Worm (Caenorhabditis elegans) whole organism, young adult: ENCODE measurements around the gene eif-3.F.
A peak's percentile ranks its signal among the peaks of the same experiment; 100 is the strongest.

ENCODE experiments used
- B0261.1 ChIP-seq: sonication (generic microtip); optimal IDR thresholded peaks from 2 replicates; lab custom pipeline; 2016; ENCODE audit warnings: mild to moderate bottlenecking, missing genetic modification characterization, moderate library complexity, missing compliant biosample characterization
- D2030.7 ChIP-seq: fragments of 200-800 bp; sonication (Bioruptor generic); IDR thresholded peaks from 2 replicates; pipeline ENCODE4 v1.3.6; 2022; ENCODE audit warnings: missing genetic modification reagents, missing genetic modification characterization, missing compliant biosample characterization
- F33H1.4 ChIP-seq: fragments of 200-800 bp; sonication (Bioruptor generic); IDR thresholded peaks from 2 replicates; pipeline ENCODE4 v1.3.6; 2022; ENCODE audit warnings: missing genetic modification reagents, missing genetic modification characterization, missing compliant biosample characterization
- F57A8.1 ChIP-seq: fragments of 200-800 bp; sonication (Bioruptor generic); optimal IDR thresholded peaks from 2 replicates; lab custom pipeline; 2018; ENCODE audit warnings: mild to moderate bottlenecking, missing genetic modification characterization, moderate library complexity, missing compliant biosample characterization
- Y67H2A.10 ChIP-seq: fragments of 200-800 bp; sonication (Bioruptor generic); conservative IDR thresholded peaks from 2 replicates; pipeline ENCODE4 v1.3.6; 2022; ENCODE audit warnings: missing genetic modification reagents, missing genetic modification characterization, missing compliant biosample characterization
- aptf-2 ChIP-seq: fragments of 200-800 bp; sonication (Bioruptor generic); conservative IDR thresholded peaks from 2 replicates; pipeline ENCODE4 v1.3.6; 2022; ENCODE audit warnings: missing genetic modification reagents, missing genetic modification characterization, missing compliant biosample characterization
- athp-1 ChIP-seq: sonication (generic microtip); optimal IDR thresholded peaks from 2 replicates; lab custom pipeline; 2017; ENCODE audit warnings: mild to moderate bottlenecking, missing genetic modification characterization, missing compliant biosample characterization
- ceh-58 ChIP-seq: fragments of 200-800 bp; sonication (Bioruptor generic); IDR thresholded peaks from 2 replicates; pipeline ENCODE4 v1.3.6; 2022; ENCODE audit warnings: missing genetic modification characterization, missing compliant biosample characterization
- ceh-91 ChIP-seq: fragments of 200-800 bp; sonication (Bioruptor generic); IDR thresholded peaks from 2 replicates; pipeline ENCODE4 v1.3.6; 2022; ENCODE audit warnings: missing genetic modification reagents, missing genetic modification characterization, missing compliant biosample characterization
- dox-1 ChIP-seq: fragments of 200-800 bp; sonication (Bioruptor generic); IDR thresholded peaks from 2 replicates; pipeline ENCODE4 v1.3.6; 2022; ENCODE audit warnings: missing genetic modification reagents, missing genetic modification characterization, missing compliant biosample characterization
- dpl-1 ChIP-seq: fragments of 150-350 bp; optimal IDR thresholded peaks from 2 replicates; lab custom pipeline; 2014; ENCODE audit warnings: missing biosample characterization, missing genetic modification reagents, missing genetic modification characterization
- efl-1 ChIP-seq: fragments of 150-350 bp; optimal IDR thresholded peaks from 2 replicates; lab custom pipeline; 2014; ENCODE audit warnings: missing biosample characterization, missing genetic modification reagents, missing genetic modification characterization
- ekl-4 ChIP-seq: fragments of 200-800 bp; sonication (Bioruptor generic); IDR thresholded peaks from 2 replicates; pipeline ENCODE4 v1.3.6; 2022; ENCODE audit warnings: missing genetic modification reagents, missing genetic modification characterization, missing compliant biosample characterization
- hmg-1.2 ChIP-seq: fragments of 200-800 bp; sonication (Bioruptor generic); IDR thresholded peaks from 2 replicates; pipeline ENCODE4 v1.3.6; 2022; ENCODE audit warnings: missing genetic modification reagents, missing genetic modification characterization, missing compliant biosample characterization
- hmg-20 ChIP-seq: fragments of 200-800 bp; sonication (Bioruptor generic); IDR thresholded peaks from 2 replicates; pipeline ENCODE4 v1.3.6; 2022; ENCODE audit warnings: missing genetic modification reagents, missing genetic modification characterization, missing compliant biosample characterization
- hrde-1 ChIP-seq: sonication (generic microtip); optimal IDR thresholded peaks from 2 replicates; lab custom pipeline; 2016; ENCODE audit warnings: missing genetic modification characterization, mild to moderate bottlenecking, missing compliant biosample characterization, moderate library complexity, missing genotype, missing genetic modification reagents, borderline replicate concordance
- let-607 ChIP-seq, 2 experiments: fragments of 200-800 bp in 1 of 2; sonication (Bioruptor generic) in 1 of 2; sonication (generic microtip) in 1 of 2; optimal IDR thresholded peaks; 2 replicates each; lab custom pipeline; 2016 to 2018; ENCODE audit warnings: mild to moderate bottlenecking in 2 of 2, missing compliant biosample characterization in 2 of 2, missing genetic modification characterization in 2 of 2, moderate library complexity in 2 of 2, missing genotype in 1 of 2
- lin-40 ChIP-seq: sonication (generic microtip); optimal IDR thresholded peaks from 2 replicates; lab custom pipeline; 2016; ENCODE audit warnings: missing genetic modification characterization, mild to moderate bottlenecking, missing compliant biosample characterization, missing genotype, missing genetic modification reagents
- lin-54 ChIP-seq: fragments of 200-800 bp; sonication (Bioruptor generic); optimal IDR thresholded peaks from 2 replicates; lab custom pipeline; 2018; ENCODE audit warnings: mild to moderate bottlenecking, missing genetic modification characterization, missing compliant biosample characterization
- lsy-27 ChIP-seq: sonication (generic microtip); optimal IDR thresholded peaks from 2 replicates; lab custom pipeline; 2017; ENCODE audit warnings: missing genetic modification characterization, mild to moderate bottlenecking, missing compliant biosample characterization, antibody characterized with exemption, missing genotype, borderline replicate concordance; ENCODE audit not compliant: insufficient read depth
- madf-6 ChIP-seq: fragments of 200-800 bp; sonication (Bioruptor generic); IDR thresholded peaks from 2 replicates; pipeline ENCODE4 v1.3.6; 2022; ENCODE audit warnings: missing genetic modification reagents, missing genetic modification characterization, missing compliant biosample characterization
- madf-8 ChIP-seq: fragments of 200-800 bp; sonication (Bioruptor generic); conservative IDR thresholded peaks from 2 replicates; pipeline ENCODE4 v1.3.6; 2022; ENCODE audit warnings: missing genetic modification reagents, missing genetic modification characterization, missing compliant biosample characterization
- mcd-1 ChIP-seq: fragments of 200-800 bp; sonication (Bioruptor generic); IDR thresholded peaks from 2 replicates; pipeline ENCODE4 v1.3.6; 2022; ENCODE audit warnings: missing genetic modification reagents, missing genetic modification characterization, missing compliant biosample characterization
- nhr-80 ChIP-seq: sonication (generic microtip); optimal IDR thresholded peaks from 2 replicates; lab custom pipeline; 2016; ENCODE audit warnings: missing genetic modification characterization, missing compliant biosample characterization
- sdz-38 ChIP-seq: sonication (generic microtip); optimal IDR thresholded peaks from 2 replicates; lab custom pipeline; 2016; ENCODE audit warnings: missing genotype, missing genetic modification characterization, missing compliant biosample characterization
- snpc-1.1 ChIP-seq: sonication (generic microtip); optimal IDR thresholded peaks from 2 replicates; lab custom pipeline; 2017; ENCODE audit warnings: missing genetic modification characterization, mild to moderate bottlenecking, missing compliant biosample characterization, antibody characterized with exemption, moderate library complexity, missing genotype, missing genetic modification reagents; ENCODE audit not compliant: insufficient read depth
- xnd-1 ChIP-seq: sonication (generic microtip); optimal IDR thresholded peaks from 2 replicates; lab custom pipeline; 2016; ENCODE audit warnings: missing genotype, missing genetic modification reagents, missing genetic modification characterization, missing compliant biosample characterization
- zfh-2 ChIP-seq: fragments of 200-800 bp; sonication (Bioruptor generic); conservative IDR thresholded peaks from 2 replicates; pipeline ENCODE4 v1.3.6; 2022; ENCODE audit warnings: missing genetic modification reagents, missing genetic modification characterization, missing compliant biosample characterization
- ztf-22 ChIP-seq: fragments of 200-800 bp; sonication (Bioruptor generic); optimal IDR thresholded peaks from 2 replicates; lab custom pipeline; 2018; ENCODE audit warnings: mild to moderate bottlenecking, missing genetic modification characterization, moderate library complexity, missing compliant biosample characterization
- ztf-25 ChIP-seq: fragments of 200-800 bp; sonication (Bioruptor generic); IDR thresholded peaks from 2 replicates; pipeline ENCODE4 v1.3.6; 2022; ENCODE audit warnings: missing genetic modification reagents, missing genetic modification characterization, missing compliant biosample characterization
- ztf-3 ChIP-seq: fragments of 200-800 bp; sonication (Bioruptor generic); optimal IDR thresholded peaks from 2 replicates; lab custom pipeline; 2018; ENCODE audit warnings: mild to moderate bottlenecking, missing genetic modification characterization, missing compliant biosample characterization
- ztf-6 ChIP-seq: fragments of 200-800 bp; sonication (Bioruptor generic); IDR thresholded peaks from 2 replicates; pipeline ENCODE4 v1.3.6; 2022; ENCODE audit warnings: missing genetic modification reagents, missing genetic modification characterization, missing compliant biosample characterization

Gene eif-3.F

ce11 chrII:9285171-9286025, 46.0 kb upstream of the eif-3.F start, which contains the start of gene mtrr-1 (continued):
- TF ChIP-seq efl-1 (peak; percentile 37), hmg-20 (GFP tag; lab: Robert Waterston, UW) (no peak), F57A8.1 (GFP tag; lab: Kevin White, UChicago) (no peak), ztf-3 (GFP tag; lab: Kevin White, UChicago) (no peak), ekl-4 (GFP tag; lab: Robert Waterston, UW) (0 out of 2 replicates have a peak, but pooled peaks have one; percentile 18), D2030.7 (GFP tag; lab: Robert Waterston, UW) (peak; percentile 61), aptf-2 (GFP tag; lab: Robert Waterston, UW) (no peak), lin-40 (tag; lab: Kevin White, UChicago) (peak; percentile 2), zfh-2 (GFP tag; lab: Robert Waterston, UW) (no peak), snpc-1.1 (no peak)

- peak; percentile 26; the same call in 1 of the 2 replicates for TF ChIP-seq ekl-4 (GFP tag; lab: Robert Waterston, UW)
- peak; percentile 85 for TF ChIP-seq madf-6 (GFP tag; lab: Robert Waterston, UW)
- TF ChIP-seq F33H1.4 (GFP tag; lab: Robert Waterston, UW), result peak; percentile 49
- TF ChIP-seq sdz-38 (tag; lab: Kevin White, UChicago), result no peak
- TF ChIP-seq dpl-1 (GFP tag; lab: Kevin White, UChicago), result peak; percentile 1
- peak; percentile 55 for TF ChIP-seq madf-8 (GFP tag; lab: Robert Waterston, UW)
- TF ChIP-seq xnd-1 (tag; lab: Kevin White, UChicago), result peak; percentile 70
- TF ChIP-seq efl-1, result peak; percentile 73
- TF ChIP-seq ceh-91 (GFP tag; lab: Robert Waterston, UW), result peak; percentile 29; the same call in 1 of the 2 replicates
- peak; percentile 23; the same call in 1 of the 2 replicates for TF ChIP-seq hmg-1.2 (GFP tag; lab: Robert Waterston, UW)
- TF ChIP-seq athp-1, result no peak
- no peak for TF ChIP-seq mcd-1 (GFP tag; lab: Robert Waterston, UW)
- TF ChIP-seq ztf-25 (GFP tag; lab: Robert Waterston, UW), result no peak
These were observed 42.3 kb upstream of the eif-3.F start for ce11 chrII:9289127-9289526.

ce11 chrII:9291632-9292031, 39.8 kb upstream of the eif-3.F start, which contains the start of gene acs-7:
TSS of gene acs-7 (plus strand) at chrII:9292017.
- TF ChIP-seq nhr-80 (tag; lab: Kevin White, UChicago), result peak; percentile 86
- TF ChIP-seq lsy-27 (tag; lab: Kevin White, UChicago), result no peak
- TF ChIP-seq ztf-6 (GFP tag; lab: Robert Waterston, UW), result no peak
- TF ChIP-seq Y67H2A.10 (GFP tag; lab: Robert Waterston, UW), result no peak
- no peak for TF ChIP-seq ztf-22 (GFP tag; lab: Kevin White, UChicago)
- no peak for TF ChIP-seq lin-54 (GFP tag; lab: Kevin White, UChicago)
- TF ChIP-seq ceh-91 (GFP tag; lab: Robert Waterston, UW), result no peak
- no peak for TF ChIP-seq ceh-58 (GFP tag; lab: Robert Waterston, UW)
- TF ChIP-seq F57A8.1 (GFP tag; lab: Kevin White, UChicago), result no peak
- TF ChIP-seq let-607 (tag; optimal IDR thresholded peaks at IDR 0.05; lab: Kevin White, UChicago), result peak in 1 of 2 experiments; percentile 26
- TF ChIP-seq dox-1 (GFP tag; lab: Robert Waterston, UW), result no peak
- TF ChIP-seq hrde-1, result no peak
- no peak for TF ChIP-seq B0261.1 (tag; lab: Kevin White, UChicago)
